Fruit fly (Drosophila melanogaster) whole organism, embryonic: ENCODE results near the gene nAChRalpha7.

Source experiments
- ATbp ChIP-seq: fragments of 200-800 bp; sonication (Bioruptor generic); optimal IDR thresholded peaks from 2 replicates; lab custom pipeline; 2017; ENCODE audit warnings: missing biosample characterization, mild to moderate bottlenecking, missing genetic modification characterization, missing genetic modification reagents
- Atf-2 ChIP-seq: fragments of 200-800 bp; sonication (Bioruptor generic); optimal IDR thresholded peaks from 2 replicates; lab custom pipeline; 2016; ENCODE audit warnings: missing biosample characterization, missing genetic modification characterization
- CG10209 ChIP-seq: fragments of 200-800 bp; sonication (Bioruptor generic); optimal IDR thresholded peaks from 3 replicates; lab custom pipeline; 2017; ENCODE audit warnings: missing biosample characterization, mild to moderate bottlenecking, missing genetic modification characterization, missing genetic modification reagents
- CG10267 ChIP-seq: fragments of 200-800 bp; sonication (Bioruptor generic); optimal IDR thresholded peaks from 2 replicates; lab custom pipeline; 2018; ENCODE audit warnings: missing biosample characterization, mild to moderate bottlenecking, missing genetic modification characterization, moderate library complexity
- CG10431 ChIP-seq: fragments of 200-800 bp; sonication (Bioruptor generic); optimal IDR thresholded peaks from 3 replicates; lab custom pipeline; 2018; ENCODE audit warnings: missing biosample characterization, mild to moderate bottlenecking, missing genetic modification characterization
- CG11085 ChIP-seq: fragments of 200-800 bp; sonication (Bioruptor generic); IDR thresholded peaks from 2 replicates; pipeline ENCODE4 v1.3.6; 2022; ENCODE audit warnings: missing biosample characterization, missing genetic modification characterization
- CG12299 ChIP-seq: fragments of 200-800 bp; sonication (Bioruptor generic); optimal IDR thresholded peaks from 2 replicates; lab custom pipeline; 2018; ENCODE audit warnings: missing biosample characterization, mild to moderate bottlenecking, missing genetic modification characterization
- CG12744 ChIP-seq: fragments of 200-800 bp; sonication (Bioruptor generic); optimal IDR thresholded peaks from 2 replicates; lab custom pipeline; 2016; ENCODE audit warnings: missing biosample characterization, missing genetic modification characterization
- CG13287 ChIP-seq: fragments of 200-800 bp; sonication (Bioruptor generic); IDR thresholded peaks from 2 replicates; pipeline ENCODE4 v1.3.6; 2022; ENCODE audit warnings: missing biosample characterization, missing genetic modification characterization; ENCODE audit not compliant: partially characterized antibody
- CG14441 ChIP-seq: fragments of 200-800 bp; sonication (Bioruptor generic); IDR thresholded peaks from 2 replicates; pipeline ENCODE4 v1.3.6; 2022; ENCODE audit warnings: missing biosample characterization, missing genetic modification characterization
- CG15269 ChIP-seq: fragments of 200-800 bp; sonication (Bioruptor generic); optimal IDR thresholded peaks from 2 replicates; lab custom pipeline; 2018; ENCODE audit warnings: missing biosample characterization, mild to moderate bottlenecking, missing genetic modification characterization, moderate library complexity
- CG17912 ChIP-seq: fragments of 200-800 bp; sonication (Bioruptor generic); optimal IDR thresholded peaks from 2 replicates; lab custom pipeline; 2018; ENCODE audit warnings: missing biosample characterization, mild to moderate bottlenecking, missing genetic modification characterization
- CG2116 ChIP-seq: fragments of 200-800 bp; sonication (Bioruptor generic); optimal IDR thresholded peaks from 3 replicates; lab custom pipeline; 2018; ENCODE audit warnings: missing biosample characterization, mild to moderate bottlenecking, missing genetic modification characterization
- CG2199 ChIP-seq: fragments of 200-800 bp; sonication (Bioruptor generic); IDR thresholded peaks from 3 replicates; pipeline ENCODE4 v1.3.6; 2022; ENCODE audit warnings: missing biosample characterization, missing genetic modification characterization
- CG2678 ChIP-seq: fragments of 200-800 bp; sonication (Bioruptor generic); optimal IDR thresholded peaks from 3 replicates; lab custom pipeline; 2019; ENCODE audit warnings: missing biosample characterization, mild to moderate bottlenecking, missing genetic modification characterization, moderate library complexity
- CG2712 ChIP-seq: fragments of 200-800 bp; optimal IDR thresholded peaks from 3 replicates; lab custom pipeline; 2019; ENCODE audit warnings: missing biosample characterization, mild to moderate bottlenecking, missing genetic modification characterization, moderate library complexity
- CG3065 ChIP-seq: fragments of 200-800 bp; sonication (Bioruptor generic); optimal IDR thresholded peaks from 2 replicates; lab custom pipeline; 2016; ENCODE audit warnings: missing biosample characterization, missing genetic modification characterization
- CG32532 ChIP-seq: fragments of 200-800 bp; sonication (Bioruptor generic); IDR thresholded peaks from 2 replicates; pipeline ENCODE4 v1.3.6; 2022; ENCODE audit warnings: missing biosample characterization, missing genetic modification characterization
- CG3726 ChIP-seq: fragments of 200-800 bp; sonication (Bioruptor generic); IDR thresholded peaks from 3 replicates; pipeline ENCODE4, ENCODE4 v1.3.6; 2022; ENCODE audit warnings: missing biosample characterization, missing genetic modification characterization
- CG4404 ChIP-seq: fragments of 200-800 bp; sonication (Bioruptor generic); IDR thresholded peaks from 2 replicates; pipeline ENCODE4 v1.3.6; 2022; ENCODE audit warnings: missing biosample characterization, missing genetic modification characterization
- CG7271 ChIP-seq: fragments of 200-800 bp; sonication (Bioruptor generic); optimal IDR thresholded peaks from 2 replicates; lab custom pipeline; 2018; ENCODE audit warnings: missing biosample characterization, mild to moderate bottlenecking, missing genetic modification characterization, moderate library complexity
- CG7786 ChIP-seq: fragments of 200-800 bp; sonication (Bioruptor generic); optimal IDR thresholded peaks from 2 replicates; lab custom pipeline; 2016; ENCODE audit warnings: missing biosample characterization, missing genetic modification characterization
- CG8290 ChIP-seq, 3 experiments: fragments of 200-800 bp; sonication (Bioruptor generic); optimal IDR thresholded peaks; 2 replicates each; lab custom pipeline; 2016 to 2019; ENCODE audit warnings: missing biosample characterization in 3 of 3, missing genetic modification characterization in 3 of 3, mild to moderate bottlenecking in 2 of 3, moderate library complexity in 1 of 3
- CrebB ChIP-seq: fragments of 200-800 bp; sonication (Bioruptor generic); optimal IDR thresholded peaks from 3 replicates; lab custom pipeline; 2018; ENCODE audit warnings: missing biosample characterization, mild to moderate bottlenecking, missing genetic modification characterization
- Dip2 ChIP-seq: fragments of 200-800 bp; sonication (Bioruptor generic); IDR thresholded peaks from 2 replicates; pipeline ENCODE4 v1.3.6; 2022; ENCODE audit warnings: missing biosample characterization, missing genetic modification characterization
- Drgx ChIP-seq: fragments of 200-800 bp; sonication (Bioruptor generic); IDR thresholded peaks from 2 replicates; pipeline ENCODE4 v1.3.6; 2022; ENCODE audit warnings: missing biosample characterization, missing genetic modification characterization
- Gsc ChIP-seq: fragments of 200-800 bp; sonication (Bioruptor generic); IDR thresholded peaks from 2 replicates; pipeline ENCODE4 v1.3.6; 2022; ENCODE audit warnings: missing biosample characterization, missing genetic modification characterization
- HLH3B ChIP-seq: fragments of 200-800 bp; sonication (Bioruptor generic); IDR thresholded peaks from 2 replicates; pipeline ENCODE4 v1.3.6; 2022; ENCODE audit warnings: missing biosample characterization, missing genetic modification characterization
- HmgZ ChIP-seq: fragments of 200-800 bp; sonication (Bioruptor generic); optimal IDR thresholded peaks from 2 replicates; lab custom pipeline; 2018; ENCODE audit warnings: missing biosample characterization, mild to moderate bottlenecking, missing genetic modification characterization
- Lhr ChIP-seq: fragments of 200-800 bp; sonication (Bioruptor generic); optimal IDR thresholded peaks from 3 replicates; lab custom pipeline; 2017; ENCODE audit warnings: mild to moderate bottlenecking, missing biosample characterization, missing genetic modification reagents, missing genetic modification characterization
- Oaz ChIP-seq: fragments of 200-800 bp; sonication (Bioruptor generic); IDR thresholded peaks from 2 replicates; pipeline ENCODE4 v1.3.6; 2022; ENCODE audit warnings: missing biosample characterization, missing genetic modification characterization
- Oli ChIP-seq: fragments of 200-800 bp; sonication (Bioruptor generic); optimal IDR thresholded peaks from 2 replicates; lab custom pipeline; 2018; ENCODE audit warnings: missing biosample characterization, mild to moderate bottlenecking, missing genetic modification characterization, moderate library complexity
- PHDP ChIP-seq: fragments of 200-800 bp; sonication (Bioruptor generic); optimal IDR thresholded peaks from 3 replicates; lab custom pipeline; 2018; ENCODE audit warnings: missing biosample characterization, mild to moderate bottlenecking, missing genetic modification characterization, moderate library complexity
- Poxn ChIP-seq: fragments of 200-800 bp; sonication (Bioruptor generic); IDR thresholded peaks from 2 replicates; pipeline ENCODE4 v1.3.6; 2022; ENCODE audit warnings: missing biosample characterization, missing genetic modification characterization
- Sox102F ChIP-seq: fragments of 200-800 bp; sonication (Bioruptor generic); optimal IDR thresholded peaks from 2 replicates; lab custom pipeline; 2018; ENCODE audit warnings: missing biosample characterization, mild to moderate bottlenecking, missing genetic modification characterization, moderate library complexity
- Tbp ChIP-seq: fragments of >200 bp; optimal IDR thresholded peaks from 2 replicates; lab custom pipeline; 2018; ENCODE audit warnings: missing biosample characterization, missing genetic modification characterization
- Xrp1 ChIP-seq: fragments of 200-800 bp; sonication (Bioruptor generic); IDR thresholded peaks from 2 replicates; pipeline ENCODE4 v1.3.6; 2022; ENCODE audit warnings: missing biosample characterization, missing genetic modification characterization
- al ChIP-seq: fragments of 200-800 bp; sonication (Bioruptor generic); IDR thresholded peaks from 2 replicates; pipeline ENCODE4 v1.3.6; 2022; ENCODE audit warnings: missing biosample characterization, missing genetic modification characterization
- ato ChIP-seq: fragments of 200-800 bp; sonication (Bioruptor generic); IDR thresholded peaks from 2 replicates; pipeline ENCODE4 v1.3.6; 2022; ENCODE audit warnings: missing biosample characterization, missing genetic modification characterization; ENCODE audit not compliant: partially characterized antibody
- dpn ChIP-seq, 2 experiments: fragments of 200-800 bp; sonication (Bioruptor generic); optimal IDR thresholded peaks; 3 replicates each; lab custom pipeline; 2016; ENCODE audit warnings: missing biosample characterization in 2 of 2, missing genetic modification characterization in 2 of 2
- en ChIP-seq: fragments of 200-800 bp; sonication (Bioruptor generic); optimal IDR thresholded peaks from 2 replicates; lab custom pipeline; 2016; ENCODE audit warnings: missing biosample characterization, missing genetic modification characterization
- fd96Cb ChIP-seq: fragments of 200-800 bp; sonication (Bioruptor generic); optimal IDR thresholded peaks from 2 replicates; lab custom pipeline; 2018; ENCODE audit warnings: missing biosample characterization, mild to moderate bottlenecking, missing genetic modification characterization, moderate library complexity
- lola ChIP-seq, 3 experiments: fragments of >200 bp in 2 of 3; fragments of 200-800 bp in 1 of 3; sonication (Bioruptor generic) in 1 of 3; optimal IDR thresholded peaks; 2 replicates each; lab custom pipeline; 2017 to 2019; ENCODE audit warnings: missing biosample characterization in 3 of 3, missing genetic modification characterization in 3 of 3, mild to moderate bottlenecking in 1 of 3, moderate library complexity in 1 of 3
- maf-S ChIP-seq: fragments of 200-800 bp; sonication (Bioruptor generic); optimal IDR thresholded peaks from 2 replicates; lab custom pipeline; 2016; ENCODE audit warnings: missing biosample characterization, missing genetic modification characterization
- nmo ChIP-seq: fragments of 200-800 bp; sonication (Bioruptor generic); optimal IDR thresholded peaks from 2 replicates; lab custom pipeline; 2018; ENCODE audit warnings: missing biosample characterization, mild to moderate bottlenecking, missing genetic modification characterization, moderate library complexity
- org-1 ChIP-seq: fragments of 200-800 bp; sonication (Bioruptor generic); optimal IDR thresholded peaks from 2 replicates; lab custom pipeline; 2017; ENCODE audit warnings: missing biosample characterization, missing genetic modification characterization
- schlank ChIP-seq: fragments of 200-800 bp; sonication (Bioruptor generic); optimal IDR thresholded peaks from 2 replicates; lab custom pipeline; 2018; ENCODE audit warnings: missing biosample characterization, mild to moderate bottlenecking, missing genetic modification characterization
- vnd ChIP-seq: fragments of 200-800 bp; sonication (Bioruptor generic); IDR thresholded peaks from 3 replicates; pipeline ENCODE4 v1.3.6; 2022; ENCODE audit warnings: missing biosample characterization, missing genetic modification characterization; ENCODE audit not compliant: partially characterized antibody
- zfh1 ChIP-seq: fragments of 200-800 bp; sonication (Bioruptor generic); IDR thresholded peaks from 3 replicates; pipeline ENCODE4 v1.3.6; 2022; ENCODE audit warnings: missing biosample characterization, missing genetic modification characterization

Gene nAChRalpha7

DNA sequence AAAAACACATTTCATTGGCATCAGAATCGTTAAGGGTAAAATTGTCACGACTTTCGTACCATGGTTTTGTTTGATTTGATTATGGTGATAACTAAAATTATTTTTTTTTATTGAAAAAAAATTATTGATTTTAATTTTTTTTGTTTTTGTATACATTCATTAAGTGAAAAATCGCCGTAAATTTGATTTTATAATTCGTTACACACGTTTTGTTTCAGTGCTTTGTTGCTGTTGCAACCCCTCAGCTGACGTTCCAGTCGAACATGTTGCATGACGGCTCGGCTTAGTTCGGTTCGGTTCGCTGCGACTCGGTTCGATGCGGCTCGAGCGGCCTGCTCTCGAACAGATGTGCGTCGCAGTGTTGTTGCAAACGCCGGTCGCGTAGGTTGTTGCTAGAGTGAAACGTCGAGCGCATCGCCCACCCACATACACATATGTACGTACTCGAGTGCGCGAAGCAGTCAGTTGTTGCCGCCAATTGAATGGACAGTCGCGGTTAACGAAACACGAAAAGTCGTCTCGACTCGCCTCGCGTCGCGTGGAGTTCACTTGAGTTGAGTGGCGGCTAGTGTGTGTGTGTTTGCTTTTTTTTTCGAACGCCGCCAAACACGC lies 4.7 kb upstream of the nAChRalpha7 start, which contains the start of gene kek5 (continued):
- TF ChIP-seq CG12299 (tag; lab: Kevin White, UChicago) (no peak), CG7786 (no peak), Poxn (GFP tag; lab: Robert Waterston, UW) (no peak), Drgx (GFP tag; lab: Robert Waterston, UW) (peak; percentile 58), ATbp (GFP tag; lab: Kevin White, UChicago) (peak; percentile 45), CG2199 (peak; percentile 85; the same call in 1 of the 3 replicates), CG10431 (GFP tag; lab: Kevin White, UChicago) (no peak), CG32532 (GFP tag; lab: Robert Waterston, UW) (peak; percentile 51; the same call in 1 of the 2 replicates), Gsc (no peak), maf-S (no peak), org-1 (peak; percentile 8), CG10267 (tag; lab: Kevin White, UChicago) (peak; percentile 52), CG10209 (GFP tag; lab: Kevin White, UChicago) (peak; percentile 14), fd96Cb (tag; lab: Kevin White, UChicago) (peak; percentile 3), Xrp1 (peak; percentile 66), Sox102F (GFP tag; lab: Kevin White, UChicago) (peak; percentile 25), dpn (GFP tag; optimal IDR thresholded peaks at IDR 0.05; lab: Kevin White, UChicago) (peak in 1 of 2 experiments; percentile 16), CG14441 (peak; percentile 32; the same call in 1 of the 2 replicates), en (no peak), CG2712 (tag; lab: Kevin White, UChicago) (peak; percentile 50), CG17912 (no peak), CG2678 (tag; lab: Kevin White, UChicago) (peak; percentile 41), CG8290 (GFP tag; optimal IDR thresholded peaks at IDR 0.05; lab: Kevin White, UChicago) (no peak), CG8290 (tag; optimal IDR thresholded peaks at IDR 0.05; lab: Kevin White, UChicago) (peak in 1 of 2 experiments; percentile 66), CG15269 (tag; lab: Kevin White, UChicago) (peak; percentile 49), CG12744 (GFP tag; lab: Kevin White, UChicago) (no peak), Oli (peak; percentile 47), HmgZ (tag; lab: Kevin White, UChicago) (peak; percentile 31), vnd (GFP tag; lab: Robert Waterston, UW) (no peak), nmo (GFP tag; lab: Kevin White, UChicago) (peak; percentile 12), Oaz (GFP tag; lab: Robert Waterston, UW) (no peak), PHDP (tag; lab: Kevin White, UChicago) (peak; percentile 60), CG13287 (GFP tag; lab: Robert Waterston, UW) (peak; percentile 21; the same call in 1 of the 2 replicates), Lhr (peak; percentile 0), lola (GFP tag; optimal IDR thresholded peaks at IDR 0.05; lab: Kevin White, UChicago) (peak in 1 of 3 experiments; percentile 21), Tbp (GFP tag; lab: Kevin White, UChicago) (no peak), CG11085 (GFP tag; lab: Robert Waterston, UW) (no peak), CG2116 (GFP tag; lab: Kevin White, UChicago) (no peak), Dip2 (GFP tag; lab: Robert Waterston, UW) (no peak), CG3065 (GFP tag; lab: Kevin White, UChicago) (no peak), schlank (tag; lab: Kevin White, UChicago) (no peak), zfh1 (GFP tag; lab: Robert Waterston, UW) (peak; percentile 65; the same call in 2 of the 3 replicates), HLH3B (GFP tag; lab: Robert Waterston, UW) (no peak), CG3726 (no peak), CrebB (tag; lab: Kevin White, UChicago) (no peak), Atf-2 (GFP tag; lab: Kevin White, UChicago) (no peak), ato (0 out of 2 replicates have a peak, but pooled peaks have one; percentile 26), al (GFP tag; lab: Robert Waterston, UW) (no peak), CG7271 (tag; lab: Kevin White, UChicago) (peak; percentile 23), CG4404 (GFP tag; lab: Robert Waterston, UW) (no peak)
